Fruit fly (Drosophila melanogaster) S2 (cell line): ENCODE results near the gene CG18262.

Experiments used
- CG8478 ChIP-seq: fragments of >200 bp; optimal IDR thresholded peaks from 2 replicates; lab custom pipeline; 2018
- CTCF ChIP-seq, 2 experiments: fragments of >200 bp; optimal IDR thresholded peaks; 2 replicates each; lab custom pipeline; 2018

dm6 chrX:8122834-8123233 is 29.9 kb upstream of the CG18262 start:
- TF ChIP-seq CG8478 (lab: Kevin White, UChicago) (no peak), CTCF (optimal IDR thresholded peaks at IDR 0.05; lab: Kevin White, UChicago) (no peak)
